Worm (Caenorhabditis elegans): ENCODE measurements around the gene dtmk-1.

ce11 chrII:9982437-9982836 is 15.5 kb upstream of the dtmk-1 start:
- TF ChIP-seq ztf-23 (GFP tag; IDR thresholded peaks at IDR 0.05) (no peak), ztf-29 (GFP tag; IDR thresholded peaks at IDR 0.05) (no peak), med-1 (GFP tag; optimal IDR thresholded peaks at IDR 0.05; ENCODE audit: insufficient read depth) (no peak), flt-1 (GFP tag; IDR thresholded peaks at IDR 0.05) (no peak), T22C8.4 (GFP tag; IDR thresholded peaks at IDR 0.05) (no peak), tab-1 (GFP tag; IDR thresholded peaks at IDR 0.05) (no peak)

Measured in whole organism, midembryonic.